Worm (Caenorhabditis elegans): ENCODE measurements around the gene T14B4.5.

Gene T14B4.5

ce11 chrII:6746404-6746803 is 29.7 kb downstream of the T14B4.5 start, which contains the start of gene F41G3.5:
Gene F41G3.5 (plus strand): TSS chrII:6746704.
- TF ChIP-seq lin-29 (GFP tag; IDR thresholded peaks at IDR 0.05) (no peak), lin-13 (GFP tag; optimal IDR thresholded peaks at IDR 0.05) (no peak), sdz-12 (GFP tag; optimal IDR thresholded peaks at IDR 0.05) (no peak), nhr-48 (tag; optimal IDR thresholded peaks at IDR 0.05) (no peak), attf-4 (tag; optimal IDR thresholded peaks at IDR 0.05) (no peak), pha-4 (GFP tag; IDR thresholded peaks at IDR 0.05) (no peak), pha-4 (tag; optimal IDR thresholded peaks at IDR 0.05) (no peak), T26A8.4 (GFP tag; IDR thresholded peaks at IDR 0.05) (no peak)

DNA sequence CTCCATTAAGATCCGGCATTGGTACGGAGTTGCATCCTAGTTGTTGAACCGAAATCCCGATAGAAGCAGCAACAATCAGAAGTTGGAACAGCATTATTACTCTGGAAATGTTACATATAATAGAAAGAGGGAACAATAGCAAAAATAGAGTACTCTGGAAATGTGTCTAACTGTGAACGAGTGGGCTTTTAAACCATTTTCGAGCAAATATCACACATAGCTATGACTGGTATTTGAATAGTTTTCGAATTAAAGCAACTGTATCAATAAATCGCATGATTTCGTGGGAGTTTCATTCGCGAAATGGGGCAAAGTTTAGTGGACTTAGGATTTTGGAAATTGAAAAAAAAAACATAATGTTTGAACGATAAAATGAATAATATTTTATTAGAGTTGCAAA is 32.8 kb downstream of the T14B4.5 start, which contains the start of gene F41G3.10:
Gene F41G3.10 (minus strand): TSS at position 101 of the 400 bp plus-strand sequence.
- no peak for TF ChIP-seq ceh-20 (GFP tag; IDR thresholded peaks at IDR 0.05)
- no peak for TF ChIP-seq ztf-11 (tag; optimal IDR thresholded peaks at IDR 0.05)
- no peak for TF ChIP-seq daf-16 (GFP tag; optimal IDR thresholded peaks at IDR 0.05)
- TF ChIP-seq daf-16 (tag; optimal IDR thresholded peaks at IDR 0.05), result no peak
- no peak for TF ChIP-seq nhr-76 (tag; optimal IDR thresholded peaks at IDR 0.05)
- TF ChIP-seq mxl-3 (GFP tag; optimal IDR thresholded peaks at IDR 0.05), result no peak
- no peak for TF ChIP-seq dmd-9 (GFP tag; IDR thresholded peaks at IDR 0.05)

- TF ChIP-seq mes-2 (tag; optimal IDR thresholded peaks at IDR 0.05; ENCODE audit: poor library complexity, severe bottlenecking), result no peak
- TF ChIP-seq fos-1 (tag; optimal IDR thresholded peaks at IDR 0.05), result no peak
- no peak for TF ChIP-seq daf-16 (GFP tag; optimal IDR thresholded peaks at IDR 0.05)
- no peak for TF ChIP-seq daf-16 (tag; optimal IDR thresholded peaks at IDR 0.05)
- TF ChIP-seq ctbp-1 (GFP tag; IDR thresholded peaks at IDR 0.05), result no peak
- no peak for TF ChIP-seq nhr-111 (GFP tag; optimal IDR thresholded peaks at IDR 0.05)
- TF ChIP-seq lin-1 (GFP tag; IDR thresholded peaks at IDR 0.05), result no peak
- no peak for TF ChIP-seq dmd-6 (GFP tag; IDR thresholded peaks at IDR 0.05)
- no peak for TF ChIP-seq F37D6.2 (tag; optimal IDR thresholded peaks at IDR 0.05)
- TF ChIP-seq F10B5.3 (tag; optimal IDR thresholded peaks at IDR 0.05), result no peak
- TF ChIP-seq dmd-9 (GFP tag; IDR thresholded peaks at IDR 0.05), result no peak
- TF ChIP-seq ZK337.2 (GFP tag; IDR thresholded peaks at IDR 0.05), result no peak
- no peak for TF ChIP-seq nhr-6 (tag; optimal IDR thresholded peaks at IDR 0.05)
- TF ChIP-seq ceh-82 (tag; optimal IDR thresholded peaks at IDR 0.05), result no peak
- TF ChIP-seq dpl-1 (GFP tag; optimal IDR thresholded peaks at IDR 0.05), result no peak
Measured at ce11 chrII:6750929-6751328, 34.3 kb downstream of the T14B4.5 start, which contains the start of gene F41G3.20. Gene F41G3.20 (minus strand): TSS chrII:6751029.

DNA sequence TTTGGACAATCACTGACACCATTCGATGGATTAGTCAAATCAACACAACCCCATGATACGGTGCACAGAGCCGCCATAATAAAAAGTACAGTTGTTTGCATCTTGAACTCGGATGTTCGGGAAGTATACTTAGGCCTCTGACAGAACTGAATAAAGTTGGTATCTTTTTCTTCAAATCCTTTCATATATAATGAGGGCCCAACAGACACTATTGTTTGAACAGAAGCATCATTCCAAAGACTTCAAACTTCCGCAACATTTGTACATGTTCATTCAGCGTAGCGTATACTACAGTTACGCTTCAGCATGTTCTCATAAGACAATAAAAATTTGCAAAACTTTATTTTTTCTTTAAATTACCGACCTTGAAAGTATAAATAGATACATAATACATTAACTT is 35.4 kb downstream of the T14B4.5 start, which contains the start of gene F41G3.19:
Gene F41G3.19 (minus strand): TSS at position 101 of the 400 bp plus-strand sequence.
- no peak for TF ChIP-seq lim-7 (GFP tag; IDR thresholded peaks at IDR 0.05)
- no peak for TF ChIP-seq unc-62 (GFP tag; optimal IDR thresholded peaks at IDR 0.05 in 1 of 2)
- TF ChIP-seq unc-62 (tag; optimal IDR thresholded peaks at IDR 0.05), result no peak
- TF ChIP-seq ama-1 (optimal IDR thresholded peaks at IDR 0.05), result no peak
- TF ChIP-seq F10B5.3 (tag; optimal IDR thresholded peaks at IDR 0.05), result no peak
- TF ChIP-seq duxl-1 (tag; optimal IDR thresholded peaks at IDR 0.05; ENCODE audit: poor library complexity), result no peak
- TF ChIP-seq nhr-48 (tag; optimal IDR thresholded peaks at IDR 0.05), result no peak
- no peak for TF ChIP-seq zip-2 (tag; optimal IDR thresholded peaks at IDR 0.05)
- TF ChIP-seq nhr-42 (GFP tag; IDR thresholded peaks at IDR 0.05), result no peak
- no peak for TF ChIP-seq dmd-9 (GFP tag; IDR thresholded peaks at IDR 0.05)
- no peak for TF ChIP-seq mdt-29 (GFP tag; IDR thresholded peaks at IDR 0.05)
- TF ChIP-seq pqm-1 (tag; optimal IDR thresholded peaks at IDR 0.05), result no peak
- no peak for TF ChIP-seq aly-2 (tag; optimal IDR thresholded peaks at IDR 0.05)
- TF ChIP-seq vab-7 (GFP tag; IDR thresholded peaks at IDR 0.05), result no peak
- TF ChIP-seq ztf-11 (tag; optimal IDR thresholded peaks at IDR 0.05), result no peak
- no peak for TF ChIP-seq sdz-12 (GFP tag; optimal IDR thresholded peaks at IDR 0.05)
